Worm (Caenorhabditis elegans): ENCODE data around the gene rgl-1.

rgl-1 gene

DNA sequence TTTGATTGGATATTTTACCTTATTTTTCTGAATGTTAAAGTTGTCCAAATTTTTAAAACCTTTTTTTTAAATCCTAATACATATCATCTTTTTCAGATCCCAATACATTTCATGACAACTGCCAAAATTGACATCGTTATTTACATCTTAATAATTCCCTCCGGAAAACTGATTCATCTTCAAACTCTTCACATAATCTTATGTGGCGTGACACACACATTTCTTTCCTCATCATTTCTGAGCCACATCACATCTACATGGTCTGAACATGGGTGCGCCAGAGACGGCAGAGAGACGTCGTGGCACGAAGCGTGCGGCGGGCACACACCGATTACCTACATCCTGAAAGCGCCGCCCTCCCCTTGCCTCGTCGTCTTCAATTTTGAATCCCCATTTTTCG, 32.3 kb upstream of the rgl-1 start, which contains the start of gene tba-9:
tba-9 (plus strand) TSS at position 301 of the 400 bp plus-strand sequence.
- TF ChIP-seq hlh-1 (tag; optimal IDR thresholded peaks at IDR 0.05), result no peak

DNA sequence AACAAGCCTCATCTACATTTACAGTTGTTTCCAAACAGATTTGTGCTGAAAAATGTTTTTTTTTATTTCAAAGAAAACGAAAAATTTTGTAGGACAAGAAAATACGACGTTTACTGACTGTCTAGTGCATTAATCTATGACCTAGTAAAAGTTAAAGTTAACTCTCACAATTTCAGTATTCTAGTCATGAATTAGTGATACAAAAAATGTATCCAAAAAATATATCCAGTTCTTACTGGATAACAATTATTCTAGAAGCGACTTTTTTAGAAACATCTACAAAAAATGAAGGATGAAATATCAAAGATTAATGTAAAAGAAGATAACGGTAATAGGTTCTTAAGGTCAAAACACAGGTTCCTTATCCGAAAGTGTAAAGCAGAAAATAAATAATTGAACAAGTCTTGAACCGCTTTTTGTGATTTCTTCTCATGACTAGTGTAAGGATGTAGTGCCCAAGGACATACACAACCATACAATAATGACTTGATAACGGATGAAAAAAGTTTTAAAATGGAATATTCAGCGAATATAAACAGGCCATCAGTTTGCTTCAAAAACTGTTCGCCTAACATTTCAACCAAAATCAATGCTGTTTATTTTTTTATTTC, 30.4 kb upstream of the rgl-1 start, which contains the start of gene pqn-37:
pqn-37 (minus strand) TSS at position 51 of the 611 bp plus-strand sequence.
- TF ChIP-seq zip-8 (tag; optimal IDR thresholded peaks at IDR 0.05) (no peak), nhr-76 (tag; optimal IDR thresholded peaks at IDR 0.05) (no peak), mep-1 (tag; optimal IDR thresholded peaks at IDR 0.05) (no peak), bed-3 (GFP tag; optimal IDR thresholded peaks at IDR 0.05) (no peak), M03D4.4 (tag; optimal IDR thresholded peaks at IDR 0.05) (no peak), lsy-2 (tag; optimal IDR thresholded peaks at IDR 0.05) (no peak), lin-13 (tag; optimal IDR thresholded peaks at IDR 0.05) (no peak), ceh-43 (GFP tag; optimal IDR thresholded peaks at IDR 0.05) (no peak), sptf-1 (tag; optimal IDR thresholded peaks at IDR 0.05) (no peak), unc-120 (tag; optimal IDR thresholded peaks at IDR 0.05; ENCODE audit: poor library complexity, severe bottlenecking) (no peak), nhr-2 (tag; optimal IDR thresholded peaks at IDR 0.05) (no peak), nhr-12 (tag; optimal IDR thresholded peaks at IDR 0.05) (no peak), nhr-28 (tag; optimal IDR thresholded peaks at IDR 0.05) (no peak)

DNA sequence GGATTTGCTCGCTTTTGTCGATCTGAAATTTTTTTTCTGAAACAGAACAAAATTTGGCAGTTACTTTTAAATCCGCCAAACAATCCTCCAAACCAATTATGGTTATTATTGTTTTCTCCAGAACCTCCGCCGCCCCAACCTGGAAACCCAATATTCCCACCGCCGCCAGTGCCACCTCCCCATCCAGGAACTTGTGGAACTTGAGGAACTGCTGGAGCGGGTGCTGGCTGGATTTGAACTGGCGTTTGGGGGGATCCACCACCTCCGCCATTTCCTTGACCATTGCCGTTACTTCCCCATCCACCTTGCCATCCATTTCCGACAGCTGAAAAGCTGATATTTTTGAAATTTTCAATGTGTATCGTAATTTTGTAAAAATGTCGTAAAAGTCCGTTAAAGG, 27.6 kb upstream of the rgl-1 start:
- TF ChIP-seq tbx-8 (GFP tag; optimal IDR thresholded peaks at IDR 0.05) (no peak), mls-2 (tag; optimal IDR thresholded peaks at IDR 0.05) (no peak), unc-120 (tag; optimal IDR thresholded peaks at IDR 0.05; ENCODE audit: poor library complexity, severe bottlenecking) (no peak), elt-1 (tag; optimal IDR thresholded peaks at IDR 0.05; ENCODE audit: borderline replicate concordance, insufficient read depth) (no peak), mep-1 (tag; optimal IDR thresholded peaks at IDR 0.05) (no peak), hlh-1 (tag; optimal IDR thresholded peaks at IDR 0.05) (no peak), lin-32 (GFP tag; optimal IDR thresholded peaks at IDR 0.05) (no peak), ceh-39 (tag; optimal IDR thresholded peaks at IDR 0.05) (no peak), elt-3 (tag; optimal IDR thresholded peaks at IDR 0.05) (no peak), bed-3 (GFP tag; optimal IDR thresholded peaks at IDR 0.05) (no peak), pha-4 (tag; optimal IDR thresholded peaks at IDR 0.05) (no peak), blmp-1 (tag; optimal IDR thresholded peaks at IDR 0.05) (no peak), mab-5 (tag; optimal IDR thresholded peaks at IDR 0.05) (no peak), ztf-11 (tag; optimal IDR thresholded peaks at IDR 0.05) (no peak), M03D4.4 (tag; optimal IDR thresholded peaks at IDR 0.05) (no peak), nhr-76 (tag; optimal IDR thresholded peaks at IDR 0.05) (no peak), nhr-28 (tag; optimal IDR thresholded peaks at IDR 0.05) (no peak), ceh-83 (GFP tag; optimal IDR thresholded peaks at IDR 0.05) (no peak), cnd-1 (tag; optimal IDR thresholded peaks at IDR 0.05) (no peak), nhr-12 (tag; optimal IDR thresholded peaks at IDR 0.05) (no peak)

DNA sequence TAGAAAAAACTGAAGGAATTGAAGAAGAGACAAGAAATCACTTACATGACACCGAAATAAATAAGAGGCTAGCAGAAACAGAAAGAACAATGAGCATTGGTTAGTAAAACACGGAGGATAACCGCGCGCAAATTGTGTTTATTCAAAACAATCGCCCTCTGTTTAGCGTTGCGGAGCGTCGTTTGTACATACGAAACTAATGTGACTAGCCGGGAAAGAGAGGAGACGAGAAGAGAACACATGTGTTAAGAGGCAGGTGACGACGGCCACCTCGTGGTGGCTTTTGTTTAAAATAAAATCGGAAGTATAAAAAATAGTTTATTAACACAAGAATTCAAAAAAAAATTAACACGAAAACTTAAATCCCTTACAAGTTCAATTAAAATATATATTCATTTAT, 25.6 kb upstream of the rgl-1 start, which contains the start of gene F40F4.7:
F40F4.7 (minus strand) TSS at position 122 of the 400 bp plus-strand sequence.
- no peak for TF ChIP-seq ceh-83 (GFP tag; optimal IDR thresholded peaks at IDR 0.05)
- TF ChIP-seq tbx-8 (GFP tag; optimal IDR thresholded peaks at IDR 0.05), result no peak
- peak; percentile 39 for TF ChIP-seq lin-13 (tag; optimal IDR thresholded peaks at IDR 0.05)
- TF ChIP-seq nhr-2 (tag; optimal IDR thresholded peaks at IDR 0.05), result no peak
- peak; percentile 61 for TF ChIP-seq pha-4 (tag; optimal IDR thresholded peaks at IDR 0.05)
- TF ChIP-seq hlh-1 (tag; optimal IDR thresholded peaks at IDR 0.05), result peak; percentile 99
- TF ChIP-seq mep-1 (tag; optimal IDR thresholded peaks at IDR 0.05), result no peak

DNA sequence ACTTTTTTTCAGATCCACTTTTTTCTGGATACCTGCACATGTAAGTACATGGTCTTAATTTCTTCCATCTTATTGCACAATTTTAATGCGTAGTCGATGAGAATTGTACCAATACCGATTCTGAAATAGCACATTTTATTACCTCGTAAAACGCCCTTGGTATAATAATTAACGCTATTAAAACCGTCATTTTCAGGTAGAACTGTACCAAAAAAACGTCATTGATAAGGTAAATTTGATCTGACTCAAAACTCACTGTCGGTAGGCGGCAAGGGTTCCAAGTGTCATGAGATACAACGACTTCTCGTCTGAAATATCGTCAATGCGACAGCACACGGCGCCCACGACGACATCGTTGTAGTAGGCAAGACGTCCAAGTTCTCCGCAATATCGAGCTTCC, 24.2 kb upstream of the rgl-1 start:
- TF ChIP-seq hlh-1 (tag; optimal IDR thresholded peaks at IDR 0.05) (no peak), blmp-1 (tag; optimal IDR thresholded peaks at IDR 0.05) (no peak), unc-39 (tag; optimal IDR thresholded peaks at IDR 0.05) (no peak), nhr-2 (tag; optimal IDR thresholded peaks at IDR 0.05) (no peak), bed-3 (GFP tag; optimal IDR thresholded peaks at IDR 0.05) (no peak), ceh-83 (GFP tag; optimal IDR thresholded peaks at IDR 0.05) (no peak), sptf-1 (tag; optimal IDR thresholded peaks at IDR 0.05) (no peak), unc-62 (GFP tag; optimal IDR thresholded peaks at IDR 0.05) (no peak), snpc-4 (tag; optimal IDR thresholded peaks at IDR 0.05) (no peak), ces-1 (GFP tag; optimal IDR thresholded peaks at IDR 0.05) (no peak), lsy-2 (tag; optimal IDR thresholded peaks at IDR 0.05) (no peak), elt-3 (tag; optimal IDR thresholded peaks at IDR 0.05) (no peak), M03D4.4 (tag; optimal IDR thresholded peaks at IDR 0.05) (no peak), nhr-76 (tag; optimal IDR thresholded peaks at IDR 0.05) (no peak), sem-2 (GFP tag; optimal IDR thresholded peaks at IDR 0.05) (no peak), lin-13 (tag; optimal IDR thresholded peaks at IDR 0.05) (no peak)
